Fruit fly (Drosophila melanogaster) whole organism, adult: ENCODE results near the gene Mob3.

Source experiments
- CG12768 ChIP-seq: fragments of 200-800 bp; sonication (Bioruptor generic); optimal IDR thresholded peaks from 2 replicates; lab custom pipeline; 2017; ENCODE audit warnings: missing biosample characterization, missing genetic modification characterization, mild to moderate bottlenecking, moderate library complexity, missing genetic modification reagents
- CG1620 ChIP-seq: fragments of 200-800 bp; sonication (Bioruptor generic); optimal IDR thresholded peaks from 2 replicates; lab custom pipeline; 2016; ENCODE audit warnings: missing biosample characterization, missing genetic modification characterization
- CG33017 ChIP-seq: fragments of 200-800 bp; sonication (Bioruptor generic); optimal IDR thresholded peaks from 2 replicates; lab custom pipeline; 2018; ENCODE audit warnings: missing biosample characterization, mild to moderate bottlenecking, missing genetic modification characterization, moderate library complexity
- CG5204 ChIP-seq: fragments of 200-800 bp; sonication (Bioruptor generic); optimal IDR thresholded peaks from 2 replicates; lab custom pipeline; 2016; ENCODE audit warnings: missing biosample characterization, missing genetic modification characterization
- CG7045 ChIP-seq: fragments of 200-800 bp; sonication (Bioruptor generic); optimal IDR thresholded peaks from 2 replicates; lab custom pipeline; 2017; ENCODE audit warnings: missing biosample characterization, mild to moderate bottlenecking, missing genetic modification characterization
- CG7101 ChIP-seq: fragments of 200-800 bp; sonication (Bioruptor generic); optimal IDR thresholded peaks from 2 replicates; lab custom pipeline; 2018; ENCODE audit warnings: missing biosample characterization, mild to moderate bottlenecking, missing genetic modification characterization, moderate library complexity
- Clk ChIP-seq: fragments of 200-800 bp; sonication (Bioruptor generic); optimal IDR thresholded peaks from 2 replicates; lab custom pipeline; 2017; ENCODE audit warnings: missing biosample characterization, missing genetic modification characterization
- bab1 ChIP-seq: fragments of 200-800 bp; sonication (Bioruptor generic); optimal IDR thresholded peaks from 3 replicates; lab custom pipeline; 2019; ENCODE audit warnings: missing biosample characterization, mild to moderate bottlenecking, missing genetic modification characterization, moderate library complexity
- cic ChIP-seq: fragments of 200-800 bp; sonication (Bioruptor generic); optimal IDR thresholded peaks from 2 replicates; lab custom pipeline; 2017; ENCODE audit warnings: missing biosample characterization, mild to moderate bottlenecking, missing genetic modification characterization, moderate library complexity
- cnc ChIP-seq, 2 experiments: fragments of >200 bp; optimal IDR thresholded peaks; 2 replicates each; lab custom pipeline; 2017
- tj ChIP-seq: fragments of 200-800 bp; sonication (Bioruptor generic); optimal IDR thresholded peaks from 3 replicates; lab custom pipeline; 2017; ENCODE audit warnings: missing biosample characterization, mild to moderate bottlenecking, missing genetic modification characterization, moderate library complexity

DNA sequence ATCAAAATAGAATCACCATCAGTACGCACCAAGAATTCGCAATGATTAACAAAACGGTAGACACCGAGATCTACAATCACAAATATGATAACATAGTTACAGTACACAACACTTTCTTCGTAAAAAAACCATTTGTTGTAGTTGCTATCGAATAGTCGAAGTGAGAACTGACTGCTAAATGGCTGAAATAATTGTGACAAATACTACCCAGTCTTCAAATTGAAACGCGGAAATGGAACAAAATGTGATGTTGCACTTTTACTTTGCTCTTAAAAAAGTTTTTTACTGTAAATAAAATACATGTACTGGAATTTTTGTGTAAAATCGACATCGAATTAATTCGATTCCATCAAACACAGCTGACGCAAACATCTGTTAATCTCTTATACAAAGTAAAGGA is 33.6 kb upstream of the Mob3 start, which contains the start of gene ova:
- TF ChIP-seq CG1620 (GFP tag; lab: Kevin White, UChicago) (no peak), CG5204 (GFP tag; lab: Kevin White, UChicago) (no peak), CG12768 (no peak), CG7101 (tag; lab: Kevin White, UChicago) (no peak), Clk (GFP tag; lab: Kevin White, UChicago) (no peak), cnc (optimal IDR thresholded peaks at IDR 0.05; lab: Kevin White, UChicago) (no peak), bab1 (GFP tag; lab: Kevin White, UChicago) (no peak), tj (GFP tag; lab: Kevin White, UChicago) (no peak), CG33017 (tag; lab: Kevin White, UChicago) (no peak), CG7045 (GFP tag; lab: Kevin White, UChicago) (no peak), cic (GFP tag; lab: Kevin White, UChicago) (no peak)
